Fruit fly (Drosophila melanogaster) whole organism, wandering third instar larva: ENCODE measurements around the gene CG10761.
A peak's percentile ranks its signal among the peaks of the same experiment; 100 is the strongest.

ENCODE experiments used
- CG32264 ChIP-seq: fragments of 200-800 bp; sonication (Bioruptor generic); optimal IDR thresholded peaks from 2 replicates; lab custom pipeline; 2016; ENCODE audit warnings: missing biosample characterization, missing genetic modification characterization
- CG9705 ChIP-seq: fragments of 200-800 bp; sonication (Bioruptor generic); optimal IDR thresholded peaks from 2 replicates; lab custom pipeline; 2018; ENCODE audit warnings: missing biosample characterization, mild to moderate bottlenecking, missing genetic modification characterization
- CrebA ChIP-seq: fragments of 200-800 bp; sonication (Bioruptor generic); optimal IDR thresholded peaks from 2 replicates; lab custom pipeline; 2016; ENCODE audit warnings: missing biosample characterization, mild to moderate bottlenecking, missing genetic modification characterization, borderline replicate concordance
- Dfd ChIP-seq: fragments of >200 bp; optimal IDR thresholded peaks from 2 replicates; lab custom pipeline; 2017; ENCODE audit warnings: missing biosample characterization, missing genetic modification characterization
- Dif ChIP-seq: fragments of 200-275, 200-300 bp; sonication (Bioruptor generic); optimal IDR thresholded peaks from 2 replicates; lab custom pipeline; 2018; ENCODE audit warnings: missing biosample characterization, missing genetic modification characterization; ENCODE audit not compliant: partially characterized antibody
- Jra ChIP-seq: sonication (Bioruptor generic); optimal IDR thresholded peaks from 2 replicates; lab custom pipeline; 2016; ENCODE audit warnings: missing biosample characterization, missing genetic modification characterization
- Mio ChIP-seq: sonication (Bioruptor generic); optimal IDR thresholded peaks from 2 replicates; lab custom pipeline; 2016; ENCODE audit warnings: missing biosample characterization, missing genetic modification characterization
- Myc ChIP-seq: fragments of >200 bp; optimal IDR thresholded peaks from 2 replicates; lab custom pipeline; 2017
- N ChIP-seq: fragments of >200 bp; optimal IDR thresholded peaks from 2 replicates; lab custom pipeline; 2018; ENCODE audit warnings: missing biosample characterization, missing external identifiers, missing genetic modification characterization
- Rel ChIP-seq, 2 experiments: fragments of 200-800 bp; sonication (Bioruptor generic) in 1 of 2; optimal IDR thresholded peaks; 2 replicates in 1 of 2; 3 replicates in 1 of 2; lab custom pipeline; 2016 to 2019; ENCODE audit warnings: mild to moderate bottlenecking in 2 of 2, missing biosample characterization in 2 of 2, missing genetic modification characterization in 2 of 2, moderate library complexity in 1 of 2
- Sp1 ChIP-seq: fragments of 200-800 bp; sonication (Bioruptor generic); optimal IDR thresholded peaks from 3 replicates; lab custom pipeline; 2019; ENCODE audit warnings: missing biosample characterization, mild to moderate bottlenecking, missing genetic modification characterization, moderate library complexity
- Vsx2 ChIP-seq: fragments of 200-300, 225-300 bp; sonication (Bioruptor generic); optimal IDR thresholded peaks from 2 replicates; lab custom pipeline; 2018; ENCODE audit warnings: missing biosample characterization, missing genetic modification characterization; ENCODE audit not compliant: partially characterized antibody
- ey ChIP-seq: fragments of 200-800 bp; sonication (Bioruptor generic); optimal IDR thresholded peaks from 2 replicates; lab custom pipeline; 2016; ENCODE audit warnings: missing biosample characterization, missing genetic modification characterization
- foxo ChIP-seq, 2 experiments: fragments of 200-800 bp; sonication (Bioruptor generic); optimal IDR thresholded peaks; 2 replicates in 1 of 2; 3 replicates in 1 of 2; lab custom pipeline; 2016 to 2017; ENCODE audit warnings: missing biosample characterization in 2 of 2, missing genetic modification characterization in 2 of 2
- fru ChIP-seq: fragments of 200-800 bp; sonication (Bioruptor generic); optimal IDR thresholded peaks from 3 replicates; lab custom pipeline; 2016; ENCODE audit warnings: missing biosample characterization, mild to moderate bottlenecking, missing genetic modification characterization
- h ChIP-seq: fragments of 200-800 bp; sonication (Bioruptor generic); optimal IDR thresholded peaks from 3 replicates; lab custom pipeline; 2016; ENCODE audit warnings: missing biosample characterization, mild to moderate bottlenecking, missing genetic modification characterization
- jim ChIP-seq: fragments of 175-275, 200-325 bp; sonication (Bioruptor generic); optimal IDR thresholded peaks from 2 replicates; lab custom pipeline; 2016; ENCODE audit warnings: missing biosample characterization, mild to moderate bottlenecking, missing genetic modification characterization
- psq ChIP-seq: fragments of 200-800 bp; sonication (Bioruptor generic); optimal IDR thresholded peaks from 3 replicates; lab custom pipeline; 2017; ENCODE audit warnings: missing biosample characterization, mild to moderate bottlenecking, missing genetic modification characterization, moderate library complexity
- rgr ChIP-seq: fragments of 200-800 bp; sonication (Bioruptor generic); optimal IDR thresholded peaks from 3 replicates; lab custom pipeline; 2016; ENCODE audit warnings: missing biosample characterization, mild to moderate bottlenecking, missing genetic modification characterization
- woc ChIP-seq: sonication (Bioruptor generic); optimal IDR thresholded peaks from 2 replicates; lab custom pipeline; 2016; ENCODE audit warnings: missing biosample characterization, mild to moderate bottlenecking, missing genetic modification characterization

The CG10761 gene

DNA sequence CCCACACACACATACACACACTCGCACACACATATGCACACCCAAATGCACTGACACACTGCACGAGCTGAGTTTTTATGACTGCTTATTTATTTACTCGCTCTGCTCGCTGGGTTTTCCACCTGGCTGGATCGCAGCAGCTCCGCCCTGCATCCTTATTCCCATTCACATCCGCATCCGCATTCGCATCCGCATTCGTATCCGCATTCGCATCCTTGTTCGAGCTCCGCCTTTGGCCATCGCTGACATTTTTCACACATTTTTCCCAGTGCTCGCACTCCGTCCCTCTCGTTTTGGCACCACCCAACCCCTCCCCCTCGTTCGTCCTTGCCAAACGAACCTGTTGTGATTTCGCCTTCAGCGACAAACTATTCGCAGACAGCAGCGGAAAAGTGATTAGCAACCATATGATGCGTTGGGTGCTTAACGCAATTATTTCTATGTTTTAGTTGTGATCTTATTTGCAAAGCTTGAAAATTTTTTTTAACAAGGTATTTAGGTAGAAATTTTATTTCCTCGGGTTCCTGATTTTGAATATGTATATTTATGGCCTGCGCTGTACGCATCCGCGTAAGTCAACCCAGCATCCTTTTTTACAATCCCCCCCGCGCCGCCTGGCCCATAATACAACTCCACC is 48.6 kb upstream of the CG10761 start (continued):
- TF ChIP-seq Dif (GFP tag; lab: Kevin White, UChicago), result no peak

DNA sequence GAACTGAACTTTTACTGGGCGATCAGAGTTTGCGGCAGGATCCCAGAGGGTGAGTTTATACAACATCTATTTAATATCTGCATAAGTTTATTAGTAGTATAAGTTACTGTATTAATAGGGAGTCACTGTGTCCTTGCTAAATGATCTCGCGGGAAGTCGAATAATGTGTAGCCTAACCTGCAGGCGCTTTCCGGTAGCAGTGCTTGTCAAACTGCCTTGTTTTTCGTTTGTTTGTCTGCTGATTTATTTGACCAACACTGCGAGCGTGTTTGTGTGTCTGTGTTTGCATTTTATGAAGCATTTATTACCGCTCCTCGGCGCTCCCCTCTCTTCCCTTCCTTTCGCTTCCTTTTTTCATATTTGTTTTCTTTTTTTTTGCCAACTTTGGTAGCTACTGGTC is 48.0 kb upstream of the CG10761 start:
- TF ChIP-seq fru (GFP tag; lab: Kevin White, UChicago) (no peak), CG9705 (GFP tag; lab: Kevin White, UChicago) (no peak), Dfd (GFP tag; lab: Kevin White, UChicago) (no peak), N (GFP tag; lab: Kevin White, UChicago) (no peak), Vsx2 (GFP tag; lab: Kevin White, UChicago) (no peak), Myc (lab: Kevin White, UChicago) (peak; percentile 85), Mio (GFP tag; lab: Kevin White, UChicago) (no peak)

dm6 chrX:8207054-8207453 is 44.5 kb upstream of the CG10761 start:
- TF ChIP-seq woc (GFP tag; lab: Kevin White, UChicago) (no peak), foxo (GFP tag; optimal IDR thresholded peaks at IDR 0.05; lab: Kevin White, UChicago) (peak in 1 of 2 experiments; percentile 7), rgr (GFP tag; lab: Kevin White, UChicago) (peak; percentile 1), ey (GFP tag; lab: Kevin White, UChicago) (peak; percentile 11)

DNA sequence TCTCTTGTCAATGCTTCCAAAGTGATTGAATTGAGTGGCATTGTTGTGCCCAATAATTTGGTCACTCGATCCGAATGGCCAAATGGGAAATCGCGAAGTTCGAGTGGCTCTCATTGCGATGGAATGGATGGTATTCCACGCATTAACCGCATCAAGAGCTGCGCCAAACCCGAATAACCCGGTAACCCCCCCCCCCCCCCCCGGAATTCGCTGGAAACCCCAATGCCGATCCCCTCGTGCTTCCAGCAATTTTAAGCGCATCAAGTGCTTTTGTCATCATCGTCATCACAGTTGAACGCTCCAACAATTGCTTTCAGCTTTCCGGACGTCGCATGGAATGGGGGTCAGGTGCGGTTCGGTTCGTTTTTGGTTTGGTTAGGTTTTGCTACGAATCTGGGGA is 44.0 kb upstream of the CG10761 start:
- TF ChIP-seq CrebA (GFP tag; lab: Kevin White, UChicago) (no peak), h (no peak), Dfd (GFP tag; lab: Kevin White, UChicago) (peak; percentile 62), Jra (GFP tag; lab: Kevin White, UChicago) (no peak), Rel (GFP tag; optimal IDR thresholded peaks at IDR 0.05; lab: Kevin White, UChicago) (no peak), Rel (tag; optimal IDR thresholded peaks at IDR 0.05; lab: Kevin White, UChicago) (no peak), woc (GFP tag; lab: Kevin White, UChicago) (no peak)

dm6 chrX:8205625-8206252 is 43.1 kb upstream of the CG10761 start:
- TF ChIP-seq foxo (GFP tag; optimal IDR thresholded peaks at IDR 0.05; lab: Kevin White, UChicago), result peak in 1 of 2 experiments; percentile 23
- no peak for TF ChIP-seq Dif (GFP tag; lab: Kevin White, UChicago)

- peak; percentile 8 for TF ChIP-seq fru (GFP tag; lab: Kevin White, UChicago)
- TF ChIP-seq Dfd (GFP tag; lab: Kevin White, UChicago), result peak; percentile 93
- TF ChIP-seq Sp1, result no peak
- no peak for TF ChIP-seq Dif (GFP tag; lab: Kevin White, UChicago)
These were observed 40.3 kb upstream of the CG10761 start for dm6 chrX:8202724-8203362.

DNA sequence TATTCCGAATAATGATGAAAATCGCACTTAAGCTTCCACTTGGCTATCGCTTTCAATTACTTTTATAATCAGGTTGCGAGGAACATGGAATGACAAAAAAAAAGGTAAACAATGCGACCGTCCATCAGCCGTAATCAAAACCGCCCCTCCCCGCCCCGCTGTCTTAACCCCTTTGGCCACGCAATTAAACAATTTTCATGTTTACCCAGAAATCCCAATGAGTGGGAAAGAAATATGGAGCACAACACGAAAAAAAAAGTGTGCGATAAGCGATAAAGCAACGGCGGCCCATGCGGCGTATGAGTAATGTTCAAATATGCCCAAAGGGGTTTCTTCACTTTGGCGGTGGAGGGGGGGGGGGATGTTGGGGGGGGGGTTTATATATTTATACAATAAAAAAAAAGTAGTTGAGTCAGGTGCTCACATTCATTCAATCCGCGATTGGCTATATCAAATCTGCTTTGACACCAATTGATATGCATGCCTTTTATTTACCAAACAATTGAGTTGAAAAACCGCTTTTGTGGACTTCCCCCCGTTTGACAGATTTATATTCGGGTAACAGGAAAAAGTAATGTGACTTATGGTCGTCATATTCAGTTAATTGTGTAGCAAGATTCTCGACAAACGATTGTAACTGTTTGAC is 36.5 kb upstream of the CG10761 start:
- TF ChIP-seq CG32264 (no peak), h (peak; percentile 19), Sp1 (peak; percentile 26), psq (GFP tag; lab: Kevin White, UChicago) (peak; percentile 3), Myc (lab: Kevin White, UChicago) (no peak), Rel (GFP tag; optimal IDR thresholded peaks at IDR 0.05; lab: Kevin White, UChicago) (no peak), Rel (tag; optimal IDR thresholded peaks at IDR 0.05; lab: Kevin White, UChicago) (peak; percentile 94), jim (no peak)
- TF ChIP-seq, all 38 proteins: peak for 4
